Worm (Caenorhabditis elegans): ENCODE data around the gene gst-13.
A peak's percentile ranks its signal among the peaks of the same experiment; 100 is the strongest.

Gene gst-13

DNA sequence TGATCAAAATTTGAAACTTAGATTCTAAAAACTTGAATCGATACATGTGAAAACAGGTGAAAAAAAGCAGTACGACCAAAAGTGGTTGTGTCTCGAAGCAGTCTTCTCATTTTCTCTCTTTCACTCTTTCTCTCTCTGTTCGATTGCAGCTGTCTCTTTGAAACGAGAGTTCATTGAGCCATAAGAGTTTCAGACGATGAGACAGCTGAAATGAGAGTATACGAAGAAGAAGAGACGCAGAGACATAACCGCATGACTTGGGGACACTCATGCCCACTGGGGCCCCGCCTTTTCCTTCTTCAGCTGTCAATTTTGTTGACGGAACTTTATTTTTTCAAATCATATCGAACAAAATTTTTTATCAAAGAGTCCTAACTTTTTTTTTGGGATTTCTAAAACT, 42.7 kb downstream of the gst-13 start (continued):
- no peak for TF ChIP-seq ceh-32 (tag; optimal IDR thresholded peaks at IDR 0.05; ENCODE audit: poor library complexity)
- no peak for TF ChIP-seq dmd-8 (GFP tag; IDR thresholded peaks at IDR 0.05)
- TF ChIP-seq F10B5.3 (tag; optimal IDR thresholded peaks at IDR 0.05) = no peak

DNA sequence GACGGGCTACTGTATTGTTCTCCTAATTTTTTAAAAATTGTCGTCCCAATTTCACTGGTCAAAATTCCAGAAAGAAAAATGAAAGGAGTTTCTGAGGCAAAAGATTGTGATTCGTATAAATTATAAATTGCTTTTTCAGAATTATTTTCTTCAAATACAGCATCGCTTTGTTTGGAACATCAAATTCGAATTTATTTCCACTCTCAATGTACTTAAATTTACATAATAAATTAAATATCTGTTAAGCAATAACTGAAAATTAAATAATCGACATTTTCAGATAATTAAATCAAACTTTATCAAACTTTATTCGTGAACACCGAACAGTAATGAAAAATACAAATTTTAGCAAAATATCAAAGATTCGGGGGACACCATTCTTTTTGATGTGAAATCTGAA, 43.5 kb downstream of the gst-13 start:
- TF ChIP-seq fkh-10 (GFP tag; optimal IDR thresholded peaks at IDR 0.05) = no peak
- TF ChIP-seq nhr-111 (GFP tag; optimal IDR thresholded peaks at IDR 0.05) = no peak
- no peak for TF ChIP-seq madf-5 (GFP tag; IDR thresholded peaks at IDR 0.05)
- TF ChIP-seq zfp-3 (GFP tag; conservative IDR thresholded peaks at IDR 0.05) = 0 out of 2 replicates have a peak, but pooled peaks have one; percentile 38
- no peak for TF ChIP-seq hlh-11 (tag; optimal IDR thresholded peaks at IDR 0.05)
- 0 out of 2 replicates have a peak, but pooled peaks have one; percentile 13 for TF ChIP-seq lin-38 (GFP tag; IDR thresholded peaks at IDR 0.05)
- peak; percentile 2 for TF ChIP-seq T20F7.1 (GFP tag; optimal IDR thresholded peaks at IDR 0.05)
- peak; percentile 72 for TF ChIP-seq mep-1 (tag; optimal IDR thresholded peaks at IDR 0.05)
- peak; percentile 52 for TF ChIP-seq aha-1 (tag)
- TF ChIP-seq attf-4 (tag; optimal IDR thresholded peaks at IDR 0.05) = no peak
- TF ChIP-seq skn-1 (tag; optimal IDR thresholded peaks at IDR 0.05) = no peak

DNA sequence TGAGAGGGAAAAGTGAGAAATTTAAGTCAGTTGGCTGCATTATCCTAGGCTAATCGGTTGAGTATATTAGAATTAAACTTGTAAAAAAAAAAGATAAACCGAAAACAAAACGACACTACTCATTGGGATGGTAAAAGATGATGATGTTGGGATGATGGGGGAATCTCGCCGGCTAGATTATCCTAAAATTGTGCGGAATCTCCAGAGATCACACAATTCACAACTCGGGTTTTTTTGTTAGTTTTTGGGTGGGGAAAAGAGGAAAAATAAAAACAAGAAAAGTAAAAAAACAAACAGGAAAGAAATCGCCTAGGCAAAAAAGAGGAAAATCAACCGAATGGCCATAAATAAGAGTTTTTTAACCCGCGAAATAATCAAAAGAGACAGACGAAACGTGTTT, 43.9 kb downstream of the gst-13 start:
- TF ChIP-seq nhr-10 (tag; optimal IDR thresholded peaks at IDR 0.05) (peak; percentile 36), daf-16 (GFP tag; optimal IDR thresholded peaks at IDR 0.05) (no peak), daf-16 (tag; optimal IDR thresholded peaks at IDR 0.05) (peak; percentile 8), hmg-1.1 (GFP tag; IDR thresholded peaks at IDR 0.05) (no peak), snpc-1.2 (GFP tag; IDR thresholded peaks at IDR 0.05) (0 out of 2 replicates have a peak, but pooled peaks have one; percentile 39), sdz-12 (GFP tag; optimal IDR thresholded peaks at IDR 0.05) (no peak)

DNA sequence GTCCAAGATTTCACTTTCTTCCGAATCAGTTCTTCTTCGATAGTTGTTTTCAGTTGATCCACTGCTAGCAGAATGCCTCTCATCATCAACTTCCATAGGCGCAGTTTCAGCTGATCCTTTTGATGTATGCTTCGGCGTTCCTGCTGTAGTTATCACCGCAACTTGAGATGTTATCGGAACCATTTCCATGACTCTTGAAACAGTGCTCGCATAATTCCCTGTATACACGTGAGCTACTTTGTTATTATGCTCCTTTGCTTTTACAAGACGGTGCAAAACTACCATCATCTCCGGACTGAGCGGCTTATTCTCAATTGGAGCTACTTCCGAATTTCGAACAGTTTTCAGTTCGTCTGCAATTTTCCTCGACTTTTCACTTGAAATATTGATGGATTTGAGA, 45.9 kb downstream of the gst-13 start:
- TF ChIP-seq unc-62 (GFP tag; optimal IDR thresholded peaks at IDR 0.05 in 1 of 2) (peak in 1 of 2 experiments; percentile 45), unc-62 (tag; optimal IDR thresholded peaks at IDR 0.05) (no peak), lsy-2 (tag; optimal IDR thresholded peaks at IDR 0.05) (no peak)

- peak; percentile 58 for TF ChIP-seq aha-1 (tag)
- no peak for TF ChIP-seq nhr-42 (GFP tag; IDR thresholded peaks at IDR 0.05)
Measured at ce11 chrII:9279016-9279415, 47.8 kb downstream of the gst-13 start.

- TF ChIP-seq ztf-11 (tag; optimal IDR thresholded peaks at IDR 0.05) (no peak), Y75B8A.6 (GFP tag; IDR thresholded peaks at IDR 0.05) (no peak), nhr-28 (tag; optimal IDR thresholded peaks at IDR 0.05) (peak; percentile 87), hmg-1.1 (GFP tag; IDR thresholded peaks at IDR 0.05) (0 out of 2 replicates have a peak, but pooled peaks have one; percentile 16), ceh-44 (GFP tag; IDR thresholded peaks at IDR 0.05) (no peak), daf-19 (GFP tag; conservative IDR thresholded peaks at IDR 0.05) (no peak), arid-1 (GFP tag; conservative IDR thresholded peaks at IDR 0.05) (no peak), tag-97 (GFP tag; IDR thresholded peaks at IDR 0.05) (no peak), madf-5 (GFP tag; IDR thresholded peaks at IDR 0.05) (no peak), nhr-237 (tag; optimal IDR thresholded peaks at IDR 0.05) (no peak), lsy-2 (tag; optimal IDR thresholded peaks at IDR 0.05) (no peak), attf-4 (tag; optimal IDR thresholded peaks at IDR 0.05) (no peak), unc-39 (tag; optimal IDR thresholded peaks at IDR 0.05) (no peak), nhr-76 (tag; optimal IDR thresholded peaks at IDR 0.05) (no peak), pqm-1 (tag; optimal IDR thresholded peaks at IDR 0.05) (peak; percentile 45), aly-2 (tag; optimal IDR thresholded peaks at IDR 0.05) (no peak), daf-16 (GFP tag; optimal IDR thresholded peaks at IDR 0.05) (no peak), daf-16 (tag; optimal IDR thresholded peaks at IDR 0.05) (peak; percentile 71), unc-62 (GFP tag; optimal IDR thresholded peaks at IDR 0.05 in 1 of 2) (peak in 1 of 2 experiments; percentile 57), unc-62 (tag; optimal IDR thresholded peaks at IDR 0.05) (no peak), tra-1 (GFP tag; IDR thresholded peaks at IDR 0.05) (peak; percentile 63; the same call in 1 of the 2 replicates), php-3 (GFP tag; IDR thresholded peaks at IDR 0.05) (no peak; the same call in 1 of the 2 replicates), dmd-6 (GFP tag; IDR thresholded peaks at IDR 0.05) (peak; percentile 82), T20F7.1 (GFP tag; optimal IDR thresholded peaks at IDR 0.05) (peak; percentile 40), ZK337.2 (GFP tag; IDR thresholded peaks at IDR 0.05) (no peak), F26F4.8 (GFP tag; conservative IDR thresholded peaks at IDR 0.05) (no peak), lin-13 (GFP tag; optimal IDR thresholded peaks at IDR 0.05) (no peak)
Measured at ce11 chrII:9280048-9280772, 49.0 kb downstream of the gst-13 start, which contains the start of gene gldi-3. TSS of gene gldi-3 (minus strand) at chrII:9280098.

Data from whole organism, L4 larva.